Fruit fly (Drosophila melanogaster): ENCODE data around the gene CG31788.

- TF ChIP-seq Myc (optimal IDR thresholded peaks at IDR 0.05) (no peak), Sin3A (optimal IDR thresholded peaks at IDR 0.05) (no peak), insv (optimal IDR thresholded peaks at IDR 0.05) (no peak)
Observed at dm6 chr2L:18284150-18284842, 26.5 kb upstream of the CG31788 start.
